Worm (Caenorhabditis elegans) whole organism, young adult: ENCODE results near the gene glb-29.
A peak's percentile ranks its signal among the peaks of the same experiment; 100 is the strongest.

Experiments
- B0019.2 ChIP-seq: fragments of 200-800 bp; sonication (Bioruptor generic); conservative IDR thresholded peaks from 2 replicates; pipeline ENCODE4 v1.3.6; 2022; ENCODE audit warnings: missing genetic modification reagents, missing genetic modification characterization, missing compliant biosample characterization
- B0261.1 ChIP-seq: sonication (generic microtip); optimal IDR thresholded peaks from 2 replicates; lab custom pipeline; 2016; ENCODE audit warnings: mild to moderate bottlenecking, missing genetic modification characterization, moderate library complexity, missing compliant biosample characterization
- F39B2.1 ChIP-seq: fragments of 200-800 bp; sonication (Bioruptor generic); IDR thresholded peaks from 2 replicates; pipeline ENCODE4 v1.3.6; 2022; ENCODE audit warnings: missing genetic modification reagents, missing genetic modification characterization, missing compliant biosample characterization
- F52B5.7 ChIP-seq: sonication (generic microtip); optimal IDR thresholded peaks from 2 replicates; lab custom pipeline; 2016; ENCODE audit warnings: mild to moderate bottlenecking, missing genetic modification characterization, missing compliant biosample characterization
- F57A8.1 ChIP-seq: fragments of 200-800 bp; sonication (Bioruptor generic); optimal IDR thresholded peaks from 2 replicates; lab custom pipeline; 2018; ENCODE audit warnings: mild to moderate bottlenecking, missing genetic modification characterization, moderate library complexity, missing compliant biosample characterization
- Y67H2A.10 ChIP-seq: fragments of 200-800 bp; sonication (Bioruptor generic); conservative IDR thresholded peaks from 2 replicates; pipeline ENCODE4 v1.3.6; 2022; ENCODE audit warnings: missing genetic modification reagents, missing genetic modification characterization, missing compliant biosample characterization
- Y79H2A.3 ChIP-seq: fragments of 200-800 bp; sonication (Bioruptor generic); conservative IDR thresholded peaks from 2 replicates; pipeline ENCODE4 v1.3.6; 2022; ENCODE audit warnings: missing genetic modification reagents, missing genetic modification characterization, missing compliant biosample characterization
- aptf-3 ChIP-seq: fragments of 200-800 bp; sonication (Bioruptor generic); IDR thresholded peaks from 2 replicates; pipeline ENCODE4 v1.3.6; 2022; ENCODE audit warnings: missing genetic modification characterization, missing compliant biosample characterization
- attf-3 ChIP-seq: fragments of 200-800 bp; sonication (Bioruptor generic); conservative IDR thresholded peaks from 2 replicates; pipeline ENCODE4 v1.3.6; 2022; ENCODE audit warnings: missing genetic modification reagents, missing genetic modification characterization, missing compliant biosample characterization
- attf-5 ChIP-seq: fragments of 200-800 bp; sonication (Bioruptor generic); optimal IDR thresholded peaks from 2 replicates; lab custom pipeline; 2018; ENCODE audit warnings: mild to moderate bottlenecking, missing genetic modification characterization, missing compliant biosample characterization
- bed-1 ChIP-seq: fragments of 200-800 bp; sonication (Bioruptor generic); IDR thresholded peaks from 2 replicates; pipeline ENCODE4 v1.3.6; 2022; ENCODE audit warnings: missing genetic modification reagents, missing genetic modification characterization, missing compliant biosample characterization
- ccch-3 ChIP-seq: fragments of 200-800 bp; sonication (Bioruptor generic); optimal IDR thresholded peaks from 2 replicates; lab custom pipeline; 2018; ENCODE audit warnings: mild to moderate bottlenecking, missing genetic modification characterization, missing compliant biosample characterization
- cebp-1 ChIP-seq, 2 experiments: fragments of 200-800 bp in 1 of 2; sonication (Bioruptor generic) in 1 of 2; sonication (generic microtip) in 1 of 2; IDR thresholded peaks in 1 of 2; optimal IDR thresholded peaks in 1 of 2; 2 replicates each; pipeline versions ENCODE4 v1.3.6 to Lab custom; 2017 to 2022; ENCODE audit warnings: missing compliant biosample characterization in 2 of 2, missing genetic modification characterization in 2 of 2, mild to moderate bottlenecking in 1 of 2, missing genetic modification reagents in 1 of 2, moderate library complexity in 1 of 2
- ceh-58 ChIP-seq: fragments of 200-800 bp; sonication (Bioruptor generic); IDR thresholded peaks from 2 replicates; pipeline ENCODE4 v1.3.6; 2022; ENCODE audit warnings: missing genetic modification characterization, missing compliant biosample characterization
- dpff-1 ChIP-seq: sonication (generic microtip); optimal IDR thresholded peaks from 2 replicates; lab custom pipeline; 2017; ENCODE audit warnings: mild to moderate bottlenecking, missing genetic modification characterization, missing compliant biosample characterization
- efl-1 ChIP-seq: fragments of 150-350 bp; optimal IDR thresholded peaks from 2 replicates; lab custom pipeline; 2014; ENCODE audit warnings: missing biosample characterization, missing genetic modification reagents, missing genetic modification characterization
- egl-18 ChIP-seq: fragments of 200-800 bp; sonication (Bioruptor generic); IDR thresholded peaks from 2 replicates; pipeline ENCODE4 v1.3.6; 2022; ENCODE audit warnings: missing genetic modification reagents, missing genetic modification characterization, missing compliant biosample characterization
- egrh-3 ChIP-seq: fragments of 200-800 bp; sonication (Bioruptor generic); IDR thresholded peaks from 2 replicates; pipeline ENCODE4 v1.3.6; 2022; ENCODE audit warnings: missing genetic modification reagents, missing genetic modification characterization, missing compliant biosample characterization
- ekl-4 ChIP-seq: fragments of 200-800 bp; sonication (Bioruptor generic); IDR thresholded peaks from 2 replicates; pipeline ENCODE4 v1.3.6; 2022; ENCODE audit warnings: missing genetic modification reagents, missing genetic modification characterization, missing compliant biosample characterization
- hlh-26 ChIP-seq: fragments of 200-800 bp; sonication (Bioruptor generic); conservative IDR thresholded peaks from 2 replicates; pipeline ENCODE4 v1.3.6; 2022; ENCODE audit warnings: missing genetic modification reagents, missing genetic modification characterization, missing compliant biosample characterization
- hrde-1 ChIP-seq: sonication (generic microtip); optimal IDR thresholded peaks from 2 replicates; lab custom pipeline; 2016; ENCODE audit warnings: missing genetic modification characterization, mild to moderate bottlenecking, missing compliant biosample characterization, moderate library complexity, missing genotype, missing genetic modification reagents, borderline replicate concordance
- hsf-1 ChIP-seq: fragments of 200-800 bp; sonication (Bioruptor generic); IDR thresholded peaks from 2 replicates; pipeline ENCODE4 v1.3.6; 2022; ENCODE audit warnings: missing genetic modification reagents, missing genetic modification characterization, missing compliant biosample characterization
- let-526 ChIP-seq: fragments of 200-800 bp; sonication (Bioruptor generic); IDR thresholded peaks from 2 replicates; pipeline ENCODE4 v1.3.6; 2022; ENCODE audit warnings: missing genetic modification reagents, missing genetic modification characterization, missing compliant biosample characterization
- let-607 ChIP-seq, 2 experiments: fragments of 200-800 bp in 1 of 2; sonication (Bioruptor generic) in 1 of 2; sonication (generic microtip) in 1 of 2; optimal IDR thresholded peaks; 2 replicates each; lab custom pipeline; 2016 to 2018; ENCODE audit warnings: mild to moderate bottlenecking in 2 of 2, missing compliant biosample characterization in 2 of 2, missing genetic modification characterization in 2 of 2, moderate library complexity in 2 of 2, missing genotype in 1 of 2
- lin-26 ChIP-seq: fragments of 200-800 bp; sonication (Bioruptor generic); IDR thresholded peaks from 2 replicates; pipeline ENCODE4 v1.3.6; 2022; ENCODE audit warnings: missing genetic modification reagents, missing genetic modification characterization, missing compliant biosample characterization
- lin-40 ChIP-seq: sonication (generic microtip); optimal IDR thresholded peaks from 2 replicates; lab custom pipeline; 2016; ENCODE audit warnings: missing genetic modification characterization, mild to moderate bottlenecking, missing compliant biosample characterization, missing genotype, missing genetic modification reagents
- lsy-27 ChIP-seq: sonication (generic microtip); optimal IDR thresholded peaks from 2 replicates; lab custom pipeline; 2017; ENCODE audit warnings: missing genetic modification characterization, mild to moderate bottlenecking, missing compliant biosample characterization, antibody characterized with exemption, missing genotype, borderline replicate concordance; ENCODE audit not compliant: insufficient read depth
- madf-3 ChIP-seq: fragments of 200-800 bp; sonication (Bioruptor generic); IDR thresholded peaks from 2 replicates; pipeline ENCODE4 v1.3.6; 2022; ENCODE audit warnings: missing genetic modification reagents, missing genetic modification characterization, missing compliant biosample characterization
- madf-8 ChIP-seq: fragments of 200-800 bp; sonication (Bioruptor generic); conservative IDR thresholded peaks from 2 replicates; pipeline ENCODE4 v1.3.6; 2022; ENCODE audit warnings: missing genetic modification reagents, missing genetic modification characterization, missing compliant biosample characterization
- mel-28 ChIP-seq: sonication (generic microtip); optimal IDR thresholded peaks from 2 replicates; lab custom pipeline; 2016; ENCODE audit warnings: borderline replicate concordance, mild to moderate bottlenecking, missing genetic modification characterization, missing compliant biosample characterization
- nfya-1 ChIP-seq: sonication (generic microtip); optimal IDR thresholded peaks from 2 replicates; lab custom pipeline; 2017; ENCODE audit warnings: antibody characterized with exemption, missing compliant biosample characterization, missing genetic modification characterization, borderline replicate concordance; ENCODE audit not compliant: insufficient read depth
- nfya-2 ChIP-seq: fragments of 200-800 bp; sonication (Bioruptor generic); IDR thresholded peaks from 2 replicates; pipeline ENCODE4 v1.3.6; 2022; ENCODE audit warnings: missing genetic modification reagents, missing genetic modification characterization, missing compliant biosample characterization
- pbrm-1 ChIP-seq: fragments of 200-800 bp; sonication (Bioruptor generic); IDR thresholded peaks from 2 replicates; pipeline ENCODE4 v1.3.6; 2022; ENCODE audit warnings: missing genetic modification reagents, missing genetic modification characterization, missing compliant biosample characterization
- pha-4 ChIP-seq: fragments of 150-350 bp; sonication (generic microtip); optimal IDR thresholded peaks from 2 replicates; lab custom pipeline; 2014; ENCODE audit warnings: missing biosample characterization, missing genetic modification reagents, missing genetic modification characterization
- rec-8 ChIP-seq, 2 experiments: sonication (generic microtip); optimal IDR thresholded peaks; 2 replicates each; lab custom pipeline; 2016; ENCODE audit warnings: mild to moderate bottlenecking in 2 of 2, missing genetic modification characterization in 2 of 2, missing genetic modification reagents in 2 of 2, missing genotype in 2 of 2, missing biosample characterization in 1 of 2, missing compliant biosample characterization in 1 of 2, moderate library complexity in 1 of 2
- rpc-1 ChIP-seq, 2 experiments: fragments of 150-350 bp in 1 of 2; sonication (generic microtip) in 1 of 2; optimal IDR thresholded peaks; 2 replicates each; lab custom pipeline; 2014 to 2018; ENCODE audit warnings: missing biosample characterization in 1 of 2, missing genetic modification characterization in 1 of 2, missing genetic modification reagents in 1 of 2, missing genotype in 1 of 2
- zfh-2 ChIP-seq: fragments of 200-800 bp; sonication (Bioruptor generic); conservative IDR thresholded peaks from 2 replicates; pipeline ENCODE4 v1.3.6; 2022; ENCODE audit warnings: missing genetic modification reagents, missing genetic modification characterization, missing compliant biosample characterization
- zim-3 ChIP-seq: sonication (generic microtip); optimal IDR thresholded peaks from 2 replicates; lab custom pipeline; 2017; ENCODE audit warnings: mild to moderate bottlenecking, missing genetic modification characterization, moderate library complexity, missing compliant biosample characterization
- ztf-18 ChIP-seq: sonication (generic microtip); optimal IDR thresholded peaks from 2 replicates; lab custom pipeline; 2016; ENCODE audit warnings: missing genotype, mild to moderate bottlenecking, missing genetic modification characterization, missing compliant biosample characterization
- ztf-22 ChIP-seq: fragments of 200-800 bp; sonication (Bioruptor generic); optimal IDR thresholded peaks from 2 replicates; lab custom pipeline; 2018; ENCODE audit warnings: mild to moderate bottlenecking, missing genetic modification characterization, moderate library complexity, missing compliant biosample characterization
- ztf-28 ChIP-seq: fragments of 200-800 bp; sonication (Bioruptor generic); IDR thresholded peaks from 2 replicates; pipeline ENCODE4 v1.3.6; 2022; ENCODE audit warnings: missing genetic modification reagents, missing genetic modification characterization, missing compliant biosample characterization
- ztf-3 ChIP-seq: fragments of 200-800 bp; sonication (Bioruptor generic); optimal IDR thresholded peaks from 2 replicates; lab custom pipeline; 2018; ENCODE audit warnings: mild to moderate bottlenecking, missing genetic modification characterization, missing compliant biosample characterization

The glb-29 gene

DNA sequence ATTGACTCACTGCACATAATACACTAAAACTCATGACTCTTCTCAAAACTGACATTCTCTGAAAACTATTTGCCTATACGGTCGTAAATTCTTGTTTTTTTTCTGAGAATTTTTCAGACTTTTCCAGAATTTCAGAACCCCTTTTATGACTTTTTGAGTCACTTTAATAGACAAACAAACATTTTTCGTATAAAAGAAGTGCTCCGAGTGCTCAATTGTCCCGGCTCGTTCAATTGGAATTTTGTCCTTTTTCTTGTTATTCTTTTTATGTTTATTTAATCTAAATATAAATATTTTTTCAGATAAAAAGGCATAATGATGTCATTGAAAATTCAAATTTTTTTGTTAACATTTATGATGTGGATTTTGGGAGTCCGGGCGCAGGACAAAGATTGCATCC is 10.0 kb upstream of the glb-29 start, which contains the start of gene Y17G7B.23:
Y17G7B.23 (plus strand) TSS at position 301 of the 400 bp plus-strand sequence.
- no peak for TF ChIP-seq lin-40 (tag; lab: Kevin White, UChicago)
- TF ChIP-seq cebp-1 (GFP tag; IDR thresholded peaks at IDR 0.05; lab: Robert Waterston, UW) = no peak
- no peak for TF ChIP-seq cebp-1 (tag; optimal IDR thresholded peaks at IDR 0.05; lab: Kevin White, UChicago)
- TF ChIP-seq pha-4 = no peak
- TF ChIP-seq dpff-1 (tag; lab: Kevin White, UChicago) = no peak
- TF ChIP-seq madf-8 = no peak
- TF ChIP-seq F39B2.1 (GFP tag; lab: Robert Waterston, UW) = no peak
- no peak for TF ChIP-seq lsy-27 (tag; lab: Kevin White, UChicago)
- TF ChIP-seq attf-3 (GFP tag; lab: Robert Waterston, UW) = no peak

DNA sequence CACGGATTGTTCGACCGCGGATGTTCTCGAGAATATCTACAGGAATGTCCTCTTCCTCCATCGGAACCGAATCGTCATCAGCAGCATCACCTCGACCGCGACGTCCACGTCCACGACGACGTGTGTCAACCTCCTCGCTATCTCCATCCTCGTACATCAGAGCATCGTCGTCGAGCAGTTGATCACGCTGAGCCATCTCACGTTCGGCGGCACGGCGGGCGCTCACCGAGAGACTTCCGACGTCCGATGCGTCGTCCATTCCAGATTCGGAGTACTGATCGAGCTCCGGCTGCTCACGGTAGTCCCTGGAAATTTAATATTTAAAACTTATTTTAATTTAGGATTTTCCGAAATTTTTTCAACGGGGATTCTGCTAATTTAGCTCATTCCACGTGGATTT is 2.9 kb upstream of the glb-29 start:
- TF ChIP-seq zfh-2 (GFP tag; lab: Robert Waterston, UW) (peak; percentile 78), Y79H2A.3 (peak; percentile 36; the same call in 1 of the 2 replicates), ceh-58 (GFP tag; lab: Robert Waterston, UW) (0 out of 2 replicates have a peak, but pooled peaks have one; percentile 5), ztf-28 (no peak), egrh-3 (GFP tag; lab: Robert Waterston, UW) (peak; percentile 51; the same call in 1 of the 2 replicates), madf-3 (GFP tag; lab: Robert Waterston, UW) (0 out of 2 replicates have a peak, but pooled peaks have one; percentile 41), pbrm-1 (GFP tag; lab: Robert Waterston, UW) (no peak), rpc-1 (optimal IDR thresholded peaks at IDR 0.05; lab: Kevin White, UChicago) (no peak), rpc-1 (tag; optimal IDR thresholded peaks at IDR 0.05; lab: Kevin White, UChicago) (no peak), nfya-1 (no peak), bed-1 (GFP tag; lab: Robert Waterston, UW) (no peak)
- TF ChIP-seq, all 124 proteins: peak for 5

DNA sequence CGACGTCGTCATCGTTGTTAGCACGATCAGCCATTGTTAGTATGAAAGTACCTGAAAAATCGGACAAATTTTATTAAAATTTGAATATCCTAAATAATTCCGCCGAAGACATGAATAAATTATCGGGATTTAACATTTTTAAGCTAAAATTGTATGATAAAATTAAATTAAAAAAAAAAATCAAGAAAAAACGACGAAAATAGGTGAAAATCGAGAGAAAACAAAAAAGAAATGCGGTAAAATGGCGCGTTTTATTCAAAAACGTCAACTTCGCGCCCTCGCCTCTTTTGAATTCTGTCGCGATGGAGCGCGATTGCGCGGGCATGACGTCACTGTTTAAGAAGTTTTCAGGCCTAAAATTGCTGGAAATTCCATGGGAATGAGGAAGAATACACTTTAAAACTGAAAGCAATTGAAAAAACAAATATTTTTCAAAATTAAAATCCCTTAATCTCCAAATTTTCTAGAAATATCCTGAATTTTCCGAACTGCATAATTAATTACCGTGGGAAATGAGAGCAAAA is 2.2 kb upstream of the glb-29 start, which contains the start of gene mcm-2:
mcm-2 (minus strand) TSS at position 51 of the 524 bp plus-strand sequence.
- no peak for TF ChIP-seq egl-18
- no peak for TF ChIP-seq ccch-3 (GFP tag; lab: Kevin White, UChicago)
- no peak for TF ChIP-seq F52B5.7
- TF ChIP-seq let-607 (tag; optimal IDR thresholded peaks at IDR 0.05; lab: Kevin White, UChicago) = no peak
- TF ChIP-seq zim-3 (tag; lab: Kevin White, UChicago) = no peak
- no peak for TF ChIP-seq mel-28 (tag; lab: Kevin White, UChicago)
- no peak for TF ChIP-seq B0261.1 (tag; lab: Kevin White, UChicago)
- peak; percentile 99 for TF ChIP-seq madf-8
- peak; percentile 94 for TF ChIP-seq B0019.2 (GFP tag; lab: Robert Waterston, UW)
- peak; percentile 10 for TF ChIP-seq ztf-18 (tag; lab: Kevin White, UChicago)
- no peak for TF ChIP-seq lin-26 (GFP tag; lab: Robert Waterston, UW)
- peak; percentile 62 for TF ChIP-seq attf-5 (GFP tag; lab: Kevin White, UChicago)
- TF ChIP-seq attf-3 (GFP tag; lab: Robert Waterston, UW) = peak; percentile 75
- TF ChIP-seq ekl-4 (GFP tag; lab: Robert Waterston, UW) = no peak; the same call in 1 of the 2 replicates
- no peak for TF ChIP-seq ztf-22 (GFP tag; lab: Kevin White, UChicago)
- no peak for TF ChIP-seq ztf-3
- no peak for TF ChIP-seq hlh-26 (GFP tag; lab: Robert Waterston, UW)
- TF ChIP-seq efl-1 = peak; percentile 99
- no peak for TF ChIP-seq aptf-3 (GFP tag; lab: Robert Waterston, UW)
- peak; percentile 46 for TF ChIP-seq hrde-1 (tag; lab: Kevin White, UChicago)
- no peak for TF ChIP-seq nfya-1
- TF ChIP-seq lin-40 (tag; lab: Kevin White, UChicago) = no peak
- no peak for TF ChIP-seq nfya-2 (GFP tag; lab: Robert Waterston, UW)
- no peak for TF ChIP-seq let-526
- peak; percentile 71; the same call in 1 of the 2 replicates for TF ChIP-seq Y67H2A.10 (GFP tag; lab: Robert Waterston, UW)
- TF ChIP-seq hsf-1 (GFP tag; lab: Robert Waterston, UW) = peak; percentile 87
- no peak for TF ChIP-seq zfh-2 (GFP tag; lab: Robert Waterston, UW)
- TF ChIP-seq rec-8 (tag; optimal IDR thresholded peaks at IDR 0.05; lab: Kevin White, UChicago) = no peak
- TF ChIP-seq F57A8.1 (GFP tag; lab: Kevin White, UChicago) = no peak
